Worm (Caenorhabditis elegans) whole organism, young adult: Measurements from ENCODE around the gene str-9.

Source experiments
- T26A5.8 ChIP-seq: sonication (generic microtip); optimal IDR thresholded peaks from 2 replicates; lab custom pipeline; 2016; ENCODE audit warnings: missing genetic modification characterization, missing compliant biosample characterization
- Y53F4B.3 ChIP-seq: fragments of 200-800 bp; sonication (Bioruptor generic); IDR thresholded peaks from 2 replicates; pipeline ENCODE4 v1.3.6; 2022; ENCODE audit warnings: missing genetic modification reagents, missing genetic modification characterization, missing compliant biosample characterization
- Y67H2A.10 ChIP-seq: fragments of 200-800 bp; sonication (Bioruptor generic); conservative IDR thresholded peaks from 2 replicates; pipeline ENCODE4 v1.3.6; 2022; ENCODE audit warnings: missing genetic modification reagents, missing genetic modification characterization, missing compliant biosample characterization
- ama-1 ChIP-seq, 3 experiments: fragments of 150-350 bp in 1 of 3; sonication (generic microtip) in 2 of 3; optimal IDR thresholded peaks; 2 replicates each; lab custom pipeline; 2014 to 2018; ENCODE audit warnings: missing biosample characterization in 2 of 3, missing genetic modification characterization in 2 of 3, missing genetic modification reagents in 2 of 3
- nfya-1 ChIP-seq: sonication (generic microtip); optimal IDR thresholded peaks from 2 replicates; lab custom pipeline; 2017; ENCODE audit warnings: antibody characterized with exemption, missing compliant biosample characterization, missing genetic modification characterization, borderline replicate concordance; ENCODE audit not compliant: insufficient read depth
- nhr-90 ChIP-seq: sonication (generic microtip); optimal IDR thresholded peaks from 2 replicates; lab custom pipeline; 2016; ENCODE audit warnings: missing genotype, mild to moderate bottlenecking, missing genetic modification characterization, missing compliant biosample characterization

ce11 chrV:15730459-15730858 lies 28.1 kb upstream of the str-9 start, which contains the start of gene Y6E2A.10:
- no peak for TF ChIP-seq ama-1 (optimal IDR thresholded peaks at IDR 0.05; lab: Kevin White, UChicago)
- no peak for TF ChIP-seq ama-1 (GFP tag; optimal IDR thresholded peaks at IDR 0.05; lab: Kevin White, UChicago)
- no peak for TF ChIP-seq Y53F4B.3 (GFP tag; lab: Robert Waterston, UW)
- no peak for TF ChIP-seq T26A5.8 (tag; lab: Kevin White, UChicago)
- no peak for TF ChIP-seq Y67H2A.10 (GFP tag; lab: Robert Waterston, UW)
- no peak for TF ChIP-seq nfya-1 (tag; lab: Kevin White, UChicago)
- TF ChIP-seq nhr-90: no peak
